Worm (Caenorhabditis elegans) whole organism, young adult: ENCODE measurements around the gene zfp-3.

Source experiments
- B0261.1 ChIP-seq: sonication (generic microtip); optimal IDR thresholded peaks from 2 replicates; lab custom pipeline; 2016; ENCODE audit warnings: mild to moderate bottlenecking, missing genetic modification characterization, moderate library complexity, missing compliant biosample characterization
- B0336.3 ChIP-seq: fragments of 200-800 bp; sonication (Bioruptor generic); IDR thresholded peaks from 2 replicates; pipeline ENCODE4 v1.3.6; 2022; ENCODE audit warnings: missing genetic modification characterization, missing compliant biosample characterization
- C17E4.6 ChIP-seq: fragments of 200-800 bp; sonication (Bioruptor generic); IDR thresholded peaks from 2 replicates; pipeline ENCODE4 v1.3.6; 2022; ENCODE audit warnings: missing genetic modification reagents, missing genetic modification characterization, missing compliant biosample characterization
- F23B12.7 ChIP-seq: sonication (generic microtip); optimal IDR thresholded peaks from 2 replicates; lab custom pipeline; 2017; ENCODE audit warnings: missing genetic modification characterization, mild to moderate bottlenecking, missing compliant biosample characterization, antibody characterized with exemption, moderate library complexity; ENCODE audit not compliant: insufficient read depth
- F33H1.4 ChIP-seq: fragments of 200-800 bp; sonication (Bioruptor generic); IDR thresholded peaks from 2 replicates; pipeline ENCODE4 v1.3.6; 2022; ENCODE audit warnings: missing genetic modification reagents, missing genetic modification characterization, missing compliant biosample characterization
- F49E8.2 ChIP-seq: sonication (generic microtip); optimal IDR thresholded peaks from 3 replicates; lab custom pipeline; 2017; ENCODE audit warnings: missing genetic modification characterization, mild to moderate bottlenecking, missing compliant biosample characterization, antibody characterized with exemption, moderate library complexity; ENCODE audit not compliant: insufficient read depth
- Y53F4B.3 ChIP-seq: fragments of 200-800 bp; sonication (Bioruptor generic); IDR thresholded peaks from 2 replicates; pipeline ENCODE4 v1.3.6; 2022; ENCODE audit warnings: missing genetic modification reagents, missing genetic modification characterization, missing compliant biosample characterization
- Y67H2A.10 ChIP-seq: fragments of 200-800 bp; sonication (Bioruptor generic); conservative IDR thresholded peaks from 2 replicates; pipeline ENCODE4 v1.3.6; 2022; ENCODE audit warnings: missing genetic modification reagents, missing genetic modification characterization, missing compliant biosample characterization
- cebp-1 ChIP-seq, 2 experiments: fragments of 200-800 bp in 1 of 2; sonication (Bioruptor generic) in 1 of 2; sonication (generic microtip) in 1 of 2; IDR thresholded peaks in 1 of 2; optimal IDR thresholded peaks in 1 of 2; 2 replicates each; pipeline versions ENCODE4 v1.3.6 to Lab custom; 2017 to 2022; ENCODE audit warnings: missing compliant biosample characterization in 2 of 2, missing genetic modification characterization in 2 of 2, mild to moderate bottlenecking in 1 of 2, missing genetic modification reagents in 1 of 2, moderate library complexity in 1 of 2
- ceh-58 ChIP-seq: fragments of 200-800 bp; sonication (Bioruptor generic); IDR thresholded peaks from 2 replicates; pipeline ENCODE4 v1.3.6; 2022; ENCODE audit warnings: missing genetic modification characterization, missing compliant biosample characterization
- ceh-91 ChIP-seq: fragments of 200-800 bp; sonication (Bioruptor generic); IDR thresholded peaks from 2 replicates; pipeline ENCODE4 v1.3.6; 2022; ENCODE audit warnings: missing genetic modification reagents, missing genetic modification characterization, missing compliant biosample characterization
- dpl-1 ChIP-seq: fragments of 150-350 bp; optimal IDR thresholded peaks from 2 replicates; lab custom pipeline; 2014; ENCODE audit warnings: missing biosample characterization, missing genetic modification reagents, missing genetic modification characterization
- egrh-3 ChIP-seq: fragments of 200-800 bp; sonication (Bioruptor generic); IDR thresholded peaks from 2 replicates; pipeline ENCODE4 v1.3.6; 2022; ENCODE audit warnings: missing genetic modification reagents, missing genetic modification characterization, missing compliant biosample characterization
- ekl-4 ChIP-seq: fragments of 200-800 bp; sonication (Bioruptor generic); IDR thresholded peaks from 2 replicates; pipeline ENCODE4 v1.3.6; 2022; ENCODE audit warnings: missing genetic modification reagents, missing genetic modification characterization, missing compliant biosample characterization
- ets-4 ChIP-seq: fragments of 200-800 bp; sonication (Bioruptor generic); optimal IDR thresholded peaks from 2 replicates; lab custom pipeline; 2018; ENCODE audit warnings: mild to moderate bottlenecking, missing genetic modification characterization, missing compliant biosample characterization
- him-1 ChIP-seq: sonication (generic microtip); optimal IDR thresholded peaks from 2 replicates; lab custom pipeline; 2016; ENCODE audit warnings: missing genotype, missing genetic modification reagents, missing genetic modification characterization, missing compliant biosample characterization
- hsf-1 ChIP-seq: fragments of 200-800 bp; sonication (Bioruptor generic); IDR thresholded peaks from 2 replicates; pipeline ENCODE4 v1.3.6; 2022; ENCODE audit warnings: missing genetic modification reagents, missing genetic modification characterization, missing compliant biosample characterization
- lag-1 ChIP-seq: fragments of 200-800 bp; sonication (Bioruptor generic); IDR thresholded peaks from 2 replicates; pipeline ENCODE4 v1.3.6; 2022; ENCODE audit warnings: missing genetic modification reagents, missing genetic modification characterization, missing compliant biosample characterization
- let-607 ChIP-seq, 2 experiments: fragments of 200-800 bp in 1 of 2; sonication (Bioruptor generic) in 1 of 2; sonication (generic microtip) in 1 of 2; optimal IDR thresholded peaks; 2 replicates each; lab custom pipeline; 2016 to 2018; ENCODE audit warnings: mild to moderate bottlenecking in 2 of 2, missing compliant biosample characterization in 2 of 2, missing genetic modification characterization in 2 of 2, moderate library complexity in 2 of 2, missing genotype in 1 of 2
- lsl-1 ChIP-seq: fragments of 200-800 bp; sonication (Bioruptor generic); optimal IDR thresholded peaks from 2 replicates; lab custom pipeline; 2018; ENCODE audit warnings: mild to moderate bottlenecking, missing genetic modification characterization, moderate library complexity, missing compliant biosample characterization
- madf-3 ChIP-seq: fragments of 200-800 bp; sonication (Bioruptor generic); IDR thresholded peaks from 2 replicates; pipeline ENCODE4 v1.3.6; 2022; ENCODE audit warnings: missing genetic modification reagents, missing genetic modification characterization, missing compliant biosample characterization
- mcd-1 ChIP-seq: fragments of 200-800 bp; sonication (Bioruptor generic); IDR thresholded peaks from 2 replicates; pipeline ENCODE4 v1.3.6; 2022; ENCODE audit warnings: missing genetic modification reagents, missing genetic modification characterization, missing compliant biosample characterization
- nhr-179 ChIP-seq: sonication (generic microtip); optimal IDR thresholded peaks from 2 replicates; lab custom pipeline; 2016; ENCODE audit warnings: mild to moderate bottlenecking, missing genetic modification characterization, missing compliant biosample characterization
- rpc-1 ChIP-seq, 2 experiments: fragments of 150-350 bp in 1 of 2; sonication (generic microtip) in 1 of 2; optimal IDR thresholded peaks; 2 replicates each; lab custom pipeline; 2014 to 2018; ENCODE audit warnings: missing biosample characterization in 1 of 2, missing genetic modification characterization in 1 of 2, missing genetic modification reagents in 1 of 2, missing genotype in 1 of 2
- snpc-1.3 ChIP-seq: sonication (generic microtip); optimal IDR thresholded peaks from 2 replicates; lab custom pipeline; 2017; ENCODE audit warnings: missing genetic modification characterization, mild to moderate bottlenecking, missing compliant biosample characterization, antibody characterized with exemption, moderate library complexity, missing genotype, missing genetic modification reagents; ENCODE audit not compliant: insufficient read depth
- snpc-4 ChIP-seq, 5 experiments: fragments of 150-350 bp in 1 of 5; sonication (generic microtip) in 4 of 5; optimal IDR thresholded peaks; 2 replicates each; lab custom pipeline; 2014 to 2018; ENCODE audit warnings: missing genetic modification characterization in 5 of 5, missing biosample characterization in 3 of 5, antibody characterized with exemption in 2 of 5, mild to moderate bottlenecking in 2 of 5, missing compliant biosample characterization in 2 of 5, missing genotype in 2 of 5, moderate library complexity in 2 of 5, missing genetic modification reagents in 1 of 5
- somi-1 ChIP-seq: fragments of 200-800 bp; sonication (Bioruptor generic); optimal IDR thresholded peaks from 2 replicates; lab custom pipeline; 2018; ENCODE audit warnings: mild to moderate bottlenecking, missing genetic modification characterization, missing compliant biosample characterization
- sptf-2 ChIP-seq: fragments of 200-800 bp; sonication (Bioruptor generic); optimal IDR thresholded peaks from 2 replicates; lab custom pipeline; 2018; ENCODE audit warnings: mild to moderate bottlenecking, missing genetic modification characterization, missing compliant biosample characterization
- tlf-1 ChIP-seq: fragments of 200-800 bp; sonication (Bioruptor generic); optimal IDR thresholded peaks from 2 replicates; lab custom pipeline; 2018; ENCODE audit warnings: mild to moderate bottlenecking, missing genetic modification characterization, missing compliant biosample characterization

The zfp-3 gene

ce11 chrX:1473794-1474193 is 27.4 kb upstream of the zfp-3 start:
- TF ChIP-seq him-1 (tag; lab: Kevin White, UChicago), result no peak
- TF ChIP-seq cebp-1 (GFP tag; IDR thresholded peaks at IDR 0.05; lab: Robert Waterston, UW), result no peak
- TF ChIP-seq cebp-1 (tag; optimal IDR thresholded peaks at IDR 0.05; lab: Kevin White, UChicago), result peak; percentile 67
- TF ChIP-seq rpc-1 (optimal IDR thresholded peaks at IDR 0.05; lab: Kevin White, UChicago), result peak; percentile 16
- peak; percentile 57 for TF ChIP-seq rpc-1 (tag; optimal IDR thresholded peaks at IDR 0.05; lab: Kevin White, UChicago)

- TF ChIP-seq cebp-1 (GFP tag; IDR thresholded peaks at IDR 0.05; lab: Robert Waterston, UW), result no peak
- TF ChIP-seq cebp-1 (tag; optimal IDR thresholded peaks at IDR 0.05; lab: Kevin White, UChicago), result peak; percentile 22
- no peak for TF ChIP-seq mcd-1 (GFP tag; lab: Robert Waterston, UW)
- TF ChIP-seq ekl-4 (GFP tag; lab: Robert Waterston, UW), result no peak
- TF ChIP-seq somi-1 (GFP tag; lab: Kevin White, UChicago), result no peak
- TF ChIP-seq snpc-1.3, result no peak
- TF ChIP-seq Y53F4B.3, result no peak
- TF ChIP-seq sptf-2 (GFP tag; lab: Kevin White, UChicago), result no peak
- TF ChIP-seq B0261.1, result no peak
- TF ChIP-seq let-607 (tag; optimal IDR thresholded peaks at IDR 0.05; lab: Kevin White, UChicago), result no peak
Observed at ce11 chrX:1472880-1473279, 26.4 kb upstream of the zfp-3 start, which contains the start of gene D1005.5. TSS of gene D1005.5 (minus strand) at chrX:1472980.

- TF ChIP-seq snpc-4 (GFP tag; optimal IDR thresholded peaks at IDR 0.05; lab: Kevin White, UChicago), result no peak
- TF ChIP-seq snpc-4 (tag; optimal IDR thresholded peaks at IDR 0.05; lab: Kevin White, UChicago), result peak in 2 of 4 experiments; percentile 78 to 81
- no peak for TF ChIP-seq cebp-1 (GFP tag; IDR thresholded peaks at IDR 0.05; lab: Robert Waterston, UW)
- peak; percentile 73 for TF ChIP-seq cebp-1 (tag; optimal IDR thresholded peaks at IDR 0.05; lab: Kevin White, UChicago)
- TF ChIP-seq F49E8.2 (tag; lab: Kevin White, UChicago), result no peak
Observed at ce11 chrX:1471232-1471631, 24.8 kb upstream of the zfp-3 start.

ce11 chrX:1468057-1468456 is 21.6 kb upstream of the zfp-3 start:
- TF ChIP-seq B0336.3 (GFP tag; lab: Robert Waterston, UW) (no peak), B0261.1 (no peak), F33H1.4 (no peak), F23B12.7 (tag; lab: Kevin White, UChicago) (no peak), hsf-1 (no peak), ceh-91 (GFP tag; lab: Robert Waterston, UW) (no peak), madf-3 (GFP tag; lab: Robert Waterston, UW) (no peak), nhr-179 (no peak), dpl-1 (GFP tag; lab: Kevin White, UChicago) (no peak)

ce11 chrX:1464699-1465098 is 18.3 kb upstream of the zfp-3 start, which contains the start of gene D1005.6:
TSS of gene D1005.6 (minus strand) at chrX:1464799.
- TF ChIP-seq lsl-1 (GFP tag; lab: Kevin White, UChicago), result no peak
- TF ChIP-seq C17E4.6, result no peak
- no peak for TF ChIP-seq him-1 (tag; lab: Kevin White, UChicago)
- TF ChIP-seq tlf-1 (GFP tag; lab: Kevin White, UChicago), result no peak
- no peak for TF ChIP-seq Y67H2A.10 (GFP tag; lab: Robert Waterston, UW)
- no peak for TF ChIP-seq lag-1 (GFP tag; lab: Robert Waterston, UW)
- no peak for TF ChIP-seq egrh-3 (GFP tag; lab: Robert Waterston, UW)
- TF ChIP-seq ets-4 (GFP tag; lab: Kevin White, UChicago), result no peak
- no peak for TF ChIP-seq ceh-58 (GFP tag; lab: Robert Waterston, UW)
